Worm (Caenorhabditis elegans) whole organism, L4 larva: ENCODE measurements around the gene acdh-10.

Experiments
- ZK337.2 ChIP-seq: fragments of 200-800 bp; sonication (Bioruptor generic); IDR thresholded peaks from 2 replicates; pipeline ENCODE4 v1.3.6; 2022; ENCODE audit warnings: missing genetic modification reagents, missing genetic modification characterization, missing compliant biosample characterization
- lin-13 ChIP-seq: fragments of 150-350 bp; optimal IDR thresholded peaks from 2 replicates; lab custom pipeline; 2014; ENCODE audit warnings: missing biosample characterization, missing genetic modification reagents, missing genetic modification characterization
- lin-38 ChIP-seq: fragments of 200-800 bp; sonication (Bioruptor generic); IDR thresholded peaks from 2 replicates; pipeline ENCODE4 v1.3.6; 2022; ENCODE audit warnings: missing genetic modification reagents, missing genetic modification characterization, missing compliant biosample characterization
- nhr-11 ChIP-seq: fragments of 150-350 bp; optimal IDR thresholded peaks from 2 replicates; lab custom pipeline; 2014; ENCODE audit warnings: missing biosample characterization, missing genetic modification characterization
- nhr-6 ChIP-seq: fragments of 150-350 bp; optimal IDR thresholded peaks from 2 replicates; lab custom pipeline; 2014; ENCODE audit warnings: missing biosample characterization, missing genetic modification characterization

- no peak for TF ChIP-seq lin-38 (GFP tag; lab: Robert Waterston, UW)
- TF ChIP-seq nhr-11 (tag; lab: Kevin White, UChicago): no peak
- TF ChIP-seq nhr-6 (tag; lab: Kevin White, UChicago): no peak
- no peak for TF ChIP-seq lin-13 (GFP tag; lab: Kevin White, UChicago)
- TF ChIP-seq ZK337.2 (GFP tag; lab: Robert Waterston, UW): no peak
These were observed 44.3 kb downstream of the acdh-10 start for ce11 chrX:17170401-17170800.
